Worm (Caenorhabditis elegans): ENCODE data around the gene her-1.

DNA sequence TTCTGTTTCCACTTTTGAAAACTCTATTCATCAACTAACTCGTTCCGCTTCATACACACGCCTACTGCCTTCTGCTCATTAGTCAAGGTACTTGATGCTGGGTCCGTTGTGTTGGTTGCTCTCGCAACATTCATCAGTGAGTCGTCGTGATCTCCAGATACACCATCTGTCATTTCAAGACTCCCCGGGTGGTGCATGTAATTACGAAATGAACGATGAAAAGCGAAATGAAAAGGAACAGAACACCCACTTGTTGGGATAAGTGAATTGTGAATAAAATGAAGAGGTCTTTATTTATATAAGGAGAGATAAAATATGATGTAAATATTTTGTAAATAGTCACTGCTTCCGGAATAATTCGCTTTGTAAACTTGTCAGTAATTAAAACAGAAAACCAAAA lies 32.9 kb upstream of the her-1 start:
- TF ChIP-seq lin-35 (GFP tag; optimal IDR thresholded peaks at IDR 0.05): no peak
- TF ChIP-seq lin-15B (tag; optimal IDR thresholded peaks at IDR 0.05): no peak
- no peak for TF ChIP-seq snpc-4 (tag; optimal IDR thresholded peaks at IDR 0.05)
- no peak for TF ChIP-seq aly-2 (tag; optimal IDR thresholded peaks at IDR 0.05)
- TF ChIP-seq ztf-4 (tag; optimal IDR thresholded peaks at IDR 0.05): no peak
- TF ChIP-seq pag-3 (tag; optimal IDR thresholded peaks at IDR 0.05; ENCODE audit: borderline replicate concordance, insufficient read depth): no peak
- no peak for TF ChIP-seq lir-3 (tag; optimal IDR thresholded peaks at IDR 0.05; ENCODE audit: poor library complexity)
- TF ChIP-seq lsy-2 (tag; optimal IDR thresholded peaks at IDR 0.05): no peak
- no peak for TF ChIP-seq unc-62 (GFP tag; optimal IDR thresholded peaks at IDR 0.05)
- no peak for TF ChIP-seq ztf-11 (tag; optimal IDR thresholded peaks at IDR 0.05)
- TF ChIP-seq C16A3.4 (tag; optimal IDR thresholded peaks at IDR 0.05): no peak
